Fruit fly (Drosophila melanogaster): ENCODE measurements around the gene CG4956.

DNA sequence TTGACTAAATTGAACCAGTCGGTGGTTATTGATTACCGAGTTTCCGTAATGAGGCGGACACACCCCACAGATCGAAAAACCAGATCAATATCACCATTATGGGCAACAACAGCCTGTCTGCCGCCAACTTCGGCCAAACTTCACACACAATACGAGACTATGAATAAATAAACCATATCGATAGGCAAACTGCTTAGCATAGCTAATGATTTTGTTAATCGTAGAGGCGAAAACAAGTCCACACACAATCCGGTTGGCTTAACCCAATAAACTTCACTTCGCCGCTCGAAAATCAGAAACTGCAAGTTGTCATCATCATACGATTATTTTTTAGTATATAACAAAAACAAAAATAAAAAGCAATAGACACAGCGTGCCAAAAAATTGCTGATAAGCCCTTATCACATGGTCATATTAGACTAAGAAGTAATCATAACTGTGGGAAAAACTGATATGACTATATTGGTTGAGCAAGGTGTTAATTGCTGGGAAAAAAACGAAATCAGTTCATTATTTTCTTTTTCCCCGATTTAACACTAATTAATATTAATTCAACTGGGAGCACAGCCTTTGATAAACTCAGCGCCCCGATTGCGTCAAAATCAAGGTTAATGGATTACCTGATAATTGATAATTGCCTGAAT lies 22.1 kb downstream of the CG4956 start:
- TF ChIP-seq CG9139 (GFP tag; optimal IDR thresholded peaks at IDR 0.05) (no peak), ss (GFP tag; optimal IDR thresholded peaks at IDR 0.05) (no peak), CG11902 (GFP tag; optimal IDR thresholded peaks at IDR 0.05) (no peak), Gug (GFP tag; IDR thresholded peaks at IDR 0.05) (no peak)

All from whole organism, prepupa.